Worm (Caenorhabditis elegans) whole organism, L1 larva: ENCODE data around the gene bgnt-1.3.

Experiments used
- egl-27 ChIP-seq, 2 experiments: fragments of 150-350 bp in 1 of 2; sonication (generic microtip); optimal IDR thresholded peaks; 3 replicates each; lab custom pipeline; 2017 to 2018; ENCODE audit warnings: missing biosample characterization in 2 of 2, missing genetic modification characterization in 2 of 2, missing genetic modification reagents in 2 of 2
- isw-1 ChIP-seq: fragments of 200-800 bp; sonication (Bioruptor generic); IDR thresholded peaks from 2 replicates; pipeline ENCODE4 v1.3.6; 2022; ENCODE audit warnings: missing genetic modification characterization, missing compliant biosample characterization
- lin-39 ChIP-seq: fragments of 150-350 bp; optimal IDR thresholded peaks from 2 replicates; lab custom pipeline; 2014; ENCODE audit warnings: missing biosample characterization, missing genetic modification reagents, missing genetic modification characterization
- nhr-237 ChIP-seq: fragments of 150-350 bp; optimal IDR thresholded peaks from 2 replicates; lab custom pipeline; 2014; ENCODE audit warnings: missing biosample characterization, missing genetic modification characterization
- nhr-28 ChIP-seq: fragments of 150-350 bp; optimal IDR thresholded peaks from 2 replicates; lab custom pipeline; 2014; ENCODE audit warnings: missing biosample characterization, missing genetic modification characterization

ce11 chrV:16271121-16271520 is 14.8 kb upstream of the bgnt-1.3 start, which contains the start of gene T13F3.6:
- TF ChIP-seq nhr-237 (tag; lab: Kevin White, UChicago) (no peak), egl-27 (tag; optimal IDR thresholded peaks at IDR 0.05; lab: Kevin White, UChicago) (no peak), isw-1 (GFP tag; lab: Robert Waterston, UW) (no peak), lin-39 (tag; lab: Kevin White, UChicago) (no peak), nhr-28 (tag; lab: Kevin White, UChicago) (no peak)
